Fruit fly (Drosophila melanogaster) Kc167 (cell line): ENCODE data around the gene CG1983.

Experiments
- Myc ChIP-seq: fragments of >200 bp; optimal IDR thresholded peaks from 2 replicates; lab custom pipeline; 2017; ENCODE audit warnings: missing external identifiers
- Sin3A ChIP-seq: fragments of >200 bp; optimal IDR thresholded peaks from 2 replicates; lab custom pipeline; 2018; ENCODE audit warnings: missing external identifiers
- h ChIP-seq: fragments of >200 bp; optimal IDR thresholded peaks from 3 replicates; lab custom pipeline; 2018; ENCODE audit warnings: missing external identifiers
- insv ChIP-seq: fragments of >200 bp; optimal IDR thresholded peaks from 3 replicates; lab custom pipeline; 2018; ENCODE audit warnings: missing external identifiers
- psq ChIP-seq: fragments of >200 bp; optimal IDR thresholded peaks from 2 replicates; lab custom pipeline; 2017; ENCODE audit warnings: missing external identifiers
- ttk ChIP-seq: sonication (Bioruptor generic); optimal IDR thresholded peaks from 2 replicates; lab custom pipeline; 2017; ENCODE audit warnings: missing external identifiers

Gene CG1983

DNA sequence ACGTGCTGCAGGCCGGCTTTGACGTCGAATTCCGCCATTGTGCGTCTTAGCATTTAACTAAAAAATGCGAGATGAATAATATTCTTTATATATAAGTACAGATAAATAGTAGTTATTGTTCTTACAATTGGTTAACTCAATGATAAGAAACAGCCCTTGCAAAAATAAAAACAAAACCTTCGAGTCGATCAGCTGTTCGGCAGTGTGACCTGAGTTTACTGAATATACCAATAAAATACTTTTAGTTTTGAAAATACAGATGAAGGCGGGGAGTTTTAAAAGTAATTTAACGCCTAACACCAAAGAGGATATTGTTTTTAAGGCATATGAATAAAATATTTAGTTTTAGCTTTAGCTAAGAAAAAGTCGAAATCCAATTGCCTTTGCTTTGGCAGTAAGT lies at the start of gene CG1983, which contains the start of gene CG15530:
CG1983 (minus strand) TSS at position 207 of the 400 bp plus-strand sequence.
CG15530 (plus strand) TSS at position 384 of the 400 bp plus-strand sequence.
- TF ChIP-seq psq (lab: Kevin White, UChicago) (no peak), Myc (no peak), ttk (lab: Kevin White, UChicago) (no peak), Sin3A (lab: Kevin White, UChicago) (no peak), h (lab: Kevin White, UChicago) (no peak), insv (lab: Kevin White, UChicago) (no peak)

- TF ChIP-seq h (lab: Kevin White, UChicago): no peak
- no peak for TF ChIP-seq Sin3A (lab: Kevin White, UChicago)
- TF ChIP-seq Myc: no peak
- no peak for TF ChIP-seq insv (lab: Kevin White, UChicago)
- no peak for TF ChIP-seq psq (lab: Kevin White, UChicago)
- no peak for TF ChIP-seq ttk (lab: Kevin White, UChicago)
Observed at dm6 chr3R:30224577-30224976, 47.1 kb upstream of the CG1983 start.

dm6 chr3R:30222236-30222635 lies 44.7 kb upstream of the CG1983 start:
- TF ChIP-seq ttk (lab: Kevin White, UChicago): no peak
- TF ChIP-seq Sin3A (lab: Kevin White, UChicago): no peak
- TF ChIP-seq h (lab: Kevin White, UChicago): no peak
- TF ChIP-seq insv (lab: Kevin White, UChicago): no peak
- TF ChIP-seq psq (lab: Kevin White, UChicago): no peak
- no peak for TF ChIP-seq Myc

dm6 chr3R:30216210-30216609 lies 38.7 kb upstream of the CG1983 start, which contains the start of gene CecC:
Gene CecC, plus strand, starts transcription at chr3R:30216484.
- TF ChIP-seq h (lab: Kevin White, UChicago): no peak
- TF ChIP-seq psq (lab: Kevin White, UChicago): no peak
- TF ChIP-seq Sin3A (lab: Kevin White, UChicago): no peak
- no peak for TF ChIP-seq insv (lab: Kevin White, UChicago)
- no peak for TF ChIP-seq Myc
- no peak for TF ChIP-seq ttk (lab: Kevin White, UChicago)

dm6 chr3R:30215020-30215419 lies 37.5 kb upstream of the CG1983 start:
- TF ChIP-seq insv (lab: Kevin White, UChicago) (no peak), Myc (no peak), psq (lab: Kevin White, UChicago) (no peak), Sin3A (lab: Kevin White, UChicago) (no peak), h (lab: Kevin White, UChicago) (no peak), ttk (lab: Kevin White, UChicago) (no peak)

- TF ChIP-seq Sin3A (lab: Kevin White, UChicago): no peak
- no peak for TF ChIP-seq psq (lab: Kevin White, UChicago)
- no peak for TF ChIP-seq Myc
- no peak for TF ChIP-seq ttk (lab: Kevin White, UChicago)
- TF ChIP-seq h (lab: Kevin White, UChicago): no peak
- TF ChIP-seq insv (lab: Kevin White, UChicago): no peak
Observed at dm6 chr3R:30213697-30214096, 36.2 kb upstream of the CG1983 start, which contains the start of gene CecB. Gene CecB, minus strand, starts transcription at chr3R:30213797.

DNA sequence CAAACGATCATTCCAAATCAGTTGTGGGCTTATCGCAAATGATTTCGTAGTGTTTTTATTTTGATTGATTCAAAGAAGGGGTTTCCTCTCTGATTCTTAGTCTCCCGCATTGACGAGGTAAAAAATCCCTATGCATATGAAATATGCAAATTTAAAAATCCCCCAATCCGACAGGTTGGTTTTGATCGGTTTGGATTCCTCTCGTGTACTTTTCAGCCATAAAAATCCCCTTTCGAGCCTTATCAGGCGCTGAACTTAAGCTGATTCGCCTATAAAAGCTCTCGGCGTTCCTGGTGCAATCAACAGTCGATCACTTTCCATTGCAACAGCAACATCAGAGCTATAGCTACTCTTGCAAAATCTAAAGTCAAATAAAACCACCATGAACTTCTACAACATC lies 34.4 kb upstream of the CG1983 start, which contains the start of gene CecA2:
CecA2 (plus strand) TSS at position 301 of the 400 bp plus-strand sequence.
- TF ChIP-seq psq (lab: Kevin White, UChicago) (no peak), ttk (lab: Kevin White, UChicago) (no peak), insv (lab: Kevin White, UChicago) (no peak), Sin3A (lab: Kevin White, UChicago) (no peak), Myc (no peak), h (lab: Kevin White, UChicago) (no peak)

- no peak for TF ChIP-seq Myc
- TF ChIP-seq insv (lab: Kevin White, UChicago): no peak
- no peak for TF ChIP-seq h (lab: Kevin White, UChicago)
- TF ChIP-seq Sin3A (lab: Kevin White, UChicago): no peak
- no peak for TF ChIP-seq ttk (lab: Kevin White, UChicago)
- TF ChIP-seq psq (lab: Kevin White, UChicago): no peak
Observed at dm6 chr3R:30210560-30210959, 33.1 kb upstream of the CG1983 start, which contains the start of gene CecA1. Gene CecA1, plus strand, starts transcription at chr3R:30210874.

DNA sequence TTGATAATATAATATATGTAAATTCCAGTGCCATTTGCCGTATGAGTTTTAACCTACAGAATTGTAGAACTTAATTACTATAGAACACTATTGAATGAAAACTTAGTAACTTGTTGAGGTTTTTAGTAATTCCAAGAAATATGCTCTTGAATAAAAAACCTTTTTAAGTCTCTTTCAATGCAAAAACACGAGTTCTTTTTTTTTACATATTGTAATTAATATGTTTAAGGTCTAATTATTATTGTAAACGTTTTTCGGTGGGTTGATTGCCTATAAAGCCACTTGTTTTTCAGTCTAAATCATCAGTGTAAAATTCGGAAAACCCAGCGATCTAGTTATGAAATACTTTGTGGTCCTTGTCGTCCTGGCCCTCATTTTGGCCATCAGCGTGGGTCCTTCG lies 32.1 kb upstream of the CG1983 start, which contains the start of gene Anp:
Anp (plus strand) TSS at position 301 of the 400 bp plus-strand sequence.
- TF ChIP-seq Sin3A (lab: Kevin White, UChicago) (no peak), psq (lab: Kevin White, UChicago) (no peak), ttk (lab: Kevin White, UChicago) (no peak), h (lab: Kevin White, UChicago) (no peak), Myc (no peak), insv (lab: Kevin White, UChicago) (no peak)

DNA sequence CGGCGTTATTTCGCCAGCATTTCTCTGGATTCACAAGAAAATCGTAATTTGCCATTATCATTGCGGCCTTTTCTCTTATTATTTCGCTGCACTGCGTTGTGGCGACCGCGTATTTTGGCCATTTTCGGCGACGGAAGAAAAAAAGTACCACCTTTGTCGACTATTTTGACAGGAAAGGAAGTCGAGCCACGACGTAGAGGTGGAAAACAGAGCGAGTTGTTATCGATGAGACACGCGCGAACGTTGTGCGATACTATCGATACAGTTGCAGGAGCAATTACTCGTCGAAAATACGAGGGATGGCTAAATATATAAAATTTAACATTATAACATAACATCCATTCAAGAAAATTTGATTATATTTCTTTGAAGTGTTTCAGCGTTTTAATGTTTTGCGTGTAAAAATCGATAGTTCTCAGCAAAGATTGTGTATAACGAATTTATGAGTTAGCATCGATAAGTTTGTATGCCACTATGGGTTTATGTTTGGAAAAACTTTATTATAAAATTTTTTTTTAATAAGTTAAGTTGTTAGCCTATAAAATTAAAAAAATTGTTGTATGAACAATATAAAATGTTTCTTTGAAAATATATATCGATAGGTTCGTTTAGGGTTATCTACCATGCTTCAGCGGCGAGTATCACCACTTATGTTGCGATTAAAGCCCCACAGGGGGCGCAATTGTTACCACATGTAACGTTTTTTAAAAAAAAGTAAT lies 31.4 kb upstream of the CG1983 start, which contains the start of gene RpS7:
RpS7 (minus strand) TSS at position 255 of the 719 bp plus-strand sequence.
- no peak for TF ChIP-seq psq (lab: Kevin White, UChicago)
- no peak for TF ChIP-seq h (lab: Kevin White, UChicago)
- no peak for TF ChIP-seq ttk (lab: Kevin White, UChicago)

DNA sequence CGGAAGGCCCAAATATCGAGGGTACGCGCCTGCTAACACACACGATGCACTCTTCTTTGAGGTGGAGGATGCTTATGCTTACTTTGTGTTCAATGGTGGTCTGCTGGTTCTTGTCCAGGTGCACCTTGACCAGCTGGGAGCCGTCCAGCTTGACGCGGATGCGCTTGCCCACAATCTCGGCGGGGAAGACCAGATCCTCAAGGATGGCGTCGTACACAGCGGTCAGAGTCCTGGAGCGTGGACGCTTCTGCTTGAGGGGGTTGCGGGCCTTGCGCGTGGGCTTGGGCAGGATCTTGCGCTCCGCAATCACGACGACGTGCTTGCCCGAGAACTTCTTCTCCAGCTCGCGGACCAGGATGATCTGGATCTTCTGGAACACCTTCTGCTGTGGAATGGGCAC lies 30.5 kb upstream of the CG1983 start:
- no peak for TF ChIP-seq h (lab: Kevin White, UChicago)

- TF ChIP-seq ttk (lab: Kevin White, UChicago): no peak
Observed at dm6 chr3R:30205946-30206345, 28.4 kb upstream of the CG1983 start.
